Worm (Caenorhabditis elegans) whole organism, L4 larva: Measurements from ENCODE around the gene srz-12.

Experiments
- daf-12 ChIP-seq: fragments of 150-350 bp; optimal IDR thresholded peaks from 2 replicates; lab custom pipeline; 2014; ENCODE audit warnings: missing biosample characterization, missing genetic modification reagents, missing genetic modification characterization
- lin-13 ChIP-seq: fragments of 150-350 bp; optimal IDR thresholded peaks from 2 replicates; lab custom pipeline; 2014; ENCODE audit warnings: missing biosample characterization, missing genetic modification reagents, missing genetic modification characterization

DNA sequence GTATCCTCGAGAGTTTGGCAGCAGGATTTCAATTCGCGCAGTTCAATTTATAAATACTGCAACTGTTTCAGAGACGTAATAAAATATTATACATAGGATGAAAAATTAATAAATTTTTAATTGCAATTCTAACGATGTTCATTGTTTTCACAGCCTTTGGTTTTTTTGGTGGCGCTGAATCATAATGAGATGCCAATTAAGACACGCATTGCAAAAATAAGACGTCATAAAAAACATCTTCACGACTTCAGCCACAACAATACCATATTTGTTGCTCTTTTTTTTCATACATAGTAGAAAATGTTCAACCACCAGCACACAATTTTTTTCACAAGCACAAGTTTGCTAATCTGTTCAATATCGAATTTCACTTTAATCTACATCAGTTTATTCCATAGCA is 9.8 kb upstream of the srz-12 start, which contains the start of gene str-56:
- no peak for TF ChIP-seq daf-12 (tag; lab: Kevin White, UChicago)
- no peak for TF ChIP-seq lin-13
